Worm (Caenorhabditis elegans) whole organism, late embryonic: ENCODE measurements around the gene ZK632.12.

ENCODE experiments used
- C08G9.2 ChIP-seq: sonication (generic microtip); optimal IDR thresholded peaks from 2 replicates; lab custom pipeline; 2016; ENCODE audit warnings: mild to moderate bottlenecking, missing genetic modification characterization, moderate library complexity, missing compliant biosample characterization
- K09A11.1 ChIP-seq: sonication (generic microtip); optimal IDR thresholded peaks from 2 replicates; lab custom pipeline; 2017; ENCODE audit warnings: antibody characterized with exemption, mild to moderate bottlenecking, missing genetic modification characterization, missing compliant biosample characterization; ENCODE audit not compliant: insufficient read depth
- T23F11.4 ChIP-seq: fragments of 200-800 bp; sonication (Bioruptor generic); optimal IDR thresholded peaks from 2 replicates; lab custom pipeline; 2018; ENCODE audit warnings: mild to moderate bottlenecking, missing genetic modification characterization, missing compliant biosample characterization
- ama-1 ChIP-seq: fragments of 150-350 bp; optimal IDR thresholded peaks from 2 replicates; lab custom pipeline; 2014
- ceh-9 ChIP-seq: sonication (generic microtip); optimal IDR thresholded peaks from 2 replicates; lab custom pipeline; 2016; ENCODE audit warnings: mild to moderate bottlenecking, missing genetic modification characterization, inconsistent platforms, missing compliant biosample characterization
- elt-2 ChIP-seq: sonication (generic microtip); optimal IDR thresholded peaks from 2 replicates; lab custom pipeline; 2016; ENCODE audit warnings: missing genetic modification reagents, missing genetic modification characterization, missing compliant biosample characterization
- ets-4 ChIP-seq: sonication (generic microtip); optimal IDR thresholded peaks from 2 replicates; lab custom pipeline; 2016; ENCODE audit warnings: missing genetic modification characterization, missing compliant biosample characterization
- fkh-10 ChIP-seq: fragments of 150-350 bp; optimal IDR thresholded peaks from 2 replicates; lab custom pipeline; 2014; ENCODE audit warnings: missing biosample characterization, missing genetic modification reagents, missing genetic modification characterization
- nfya-1 ChIP-seq: sonication (generic microtip); optimal IDR thresholded peaks from 2 replicates; lab custom pipeline; 2017; ENCODE audit warnings: missing genetic modification characterization, mild to moderate bottlenecking, missing compliant biosample characterization, antibody characterized with exemption, moderate library complexity
- pqm-1 ChIP-seq: sonication (generic microtip); optimal IDR thresholded peaks from 2 replicates; lab custom pipeline; 2016; ENCODE audit warnings: missing genetic modification characterization, missing compliant biosample characterization
- pros-1 ChIP-seq: fragments of 150-350 bp; optimal IDR thresholded peaks from 2 replicates; lab custom pipeline; 2014; ENCODE audit warnings: missing biosample characterization, missing genetic modification reagents, missing genetic modification characterization
- sox-2 ChIP-seq: fragments of 200-800 bp; sonication (Bioruptor generic); IDR thresholded peaks from 2 replicates; pipeline ENCODE4 v1.3.6; 2022; ENCODE audit warnings: missing genetic modification reagents, missing genetic modification characterization, missing compliant biosample characterization
- sox-4 ChIP-seq: sonication (generic microtip); optimal IDR thresholded peaks from 2 replicates; lab custom pipeline; 2017; ENCODE audit warnings: mild to moderate bottlenecking, missing genetic modification characterization, inconsistent platforms, missing compliant biosample characterization

- TF ChIP-seq fkh-10 (GFP tag; lab: Kevin White, UChicago) (no peak), K09A11.1 (no peak), nfya-1 (tag; lab: Kevin White, UChicago) (peak; percentile 57), sox-2 (GFP tag; lab: Robert Waterston, UW) (no peak), C08G9.2 (tag; lab: Kevin White, UChicago) (no peak), pqm-1 (tag; lab: Kevin White, UChicago) (no peak), pros-1 (tag; lab: Kevin White, UChicago) (no peak), ets-4 (tag; lab: Kevin White, UChicago) (no peak), ceh-9 (tag; lab: Kevin White, UChicago) (no peak), elt-2 (tag; lab: Kevin White, UChicago) (no peak), sox-4 (tag; lab: Kevin White, UChicago) (no peak), T23F11.4 (GFP tag; lab: Kevin White, UChicago) (no peak), ama-1 (lab: Kevin White, UChicago) (no peak)
Measured at ce11 chrIII:9874515-9874914, 43.9 kb downstream of the ZK632.12 start.
